Fruit fly (Drosophila melanogaster) whole organism, embryonic: ENCODE measurements around the gene CG8191.

Experiments
- Adf1 ChIP-seq: fragments of 200-800 bp; sonication (Bioruptor generic); IDR thresholded peaks from 2 replicates; pipeline ENCODE4 v1.3.6; 2022; ENCODE audit warnings: missing biosample characterization, missing genetic modification characterization
- Antp ChIP-seq: fragments of 200-800 bp; sonication (Bioruptor generic); optimal IDR thresholded peaks from 3 replicates; lab custom pipeline; 2016; ENCODE audit warnings: missing biosample characterization, missing genetic modification characterization
- B-H1 ChIP-seq: fragments of 200-800 bp; sonication (Bioruptor generic); IDR thresholded peaks from 3 replicates; pipeline ENCODE4 v1.3.6; 2022; ENCODE audit warnings: missing biosample characterization, missing genetic modification characterization
- Bdp1 ChIP-seq: fragments of 200-800 bp; sonication (Bioruptor generic); optimal IDR thresholded peaks from 3 replicates; lab custom pipeline; 2016; ENCODE audit warnings: missing biosample characterization, missing genetic modification characterization
- Blimp-1 ChIP-seq: fragments of 200-800 bp; sonication (Bioruptor generic); optimal IDR thresholded peaks from 3 replicates; lab custom pipeline; 2018; ENCODE audit warnings: missing biosample characterization, missing genetic modification characterization, mild to moderate bottlenecking, moderate library complexity, missing genetic modification reagents
- CG10209 ChIP-seq: fragments of 200-800 bp; sonication (Bioruptor generic); optimal IDR thresholded peaks from 3 replicates; lab custom pipeline; 2017; ENCODE audit warnings: missing biosample characterization, mild to moderate bottlenecking, missing genetic modification characterization, missing genetic modification reagents
- CG12299 ChIP-seq: fragments of 200-800 bp; sonication (Bioruptor generic); optimal IDR thresholded peaks from 2 replicates; lab custom pipeline; 2018; ENCODE audit warnings: missing biosample characterization, mild to moderate bottlenecking, missing genetic modification characterization
- CG13287 ChIP-seq: fragments of 200-800 bp; sonication (Bioruptor generic); IDR thresholded peaks from 2 replicates; pipeline ENCODE4 v1.3.6; 2022; ENCODE audit warnings: missing biosample characterization, missing genetic modification characterization; ENCODE audit not compliant: partially characterized antibody
- CG17328 ChIP-seq: fragments of 200-800 bp; sonication (Bioruptor generic); IDR thresholded peaks from 2 replicates; pipeline ENCODE4 v1.3.6; 2022; ENCODE audit warnings: missing biosample characterization, missing genetic modification characterization
- CG17359 ChIP-seq: fragments of 200-800 bp; sonication (Bioruptor generic); optimal IDR thresholded peaks from 3 replicates; lab custom pipeline; 2018; ENCODE audit warnings: missing biosample characterization, mild to moderate bottlenecking, missing genetic modification characterization, moderate library complexity
- CG18476 ChIP-seq: fragments of 200-800 bp; sonication (Bioruptor generic); optimal IDR thresholded peaks from 2 replicates; lab custom pipeline; 2016; ENCODE audit warnings: missing biosample characterization, mild to moderate bottlenecking, missing genetic modification characterization
- CG30403 ChIP-seq: fragments of 200-800 bp; sonication (Bioruptor generic); optimal IDR thresholded peaks from 3 replicates; lab custom pipeline; 2016; ENCODE audit warnings: missing biosample characterization, missing genetic modification characterization
- CG31365 ChIP-seq: fragments of 200-800 bp; sonication (Bioruptor generic); optimal IDR thresholded peaks from 2 replicates; lab custom pipeline; 2018; ENCODE audit warnings: missing biosample characterization, mild to moderate bottlenecking, missing genetic modification characterization
- CG32767 ChIP-seq: fragments of 200-800 bp; sonication (Bioruptor generic); IDR thresholded peaks from 2 replicates; pipeline ENCODE4 v1.3.6; 2022; ENCODE audit warnings: missing biosample characterization, missing genetic modification characterization
- CG3407 ChIP-seq: fragments of 200-800 bp; sonication (Bioruptor generic); optimal IDR thresholded peaks from 2 replicates; lab custom pipeline; 2018; ENCODE audit warnings: missing biosample characterization, mild to moderate bottlenecking, missing genetic modification characterization
- CG3838 ChIP-seq: fragments of 200-800 bp; sonication (Bioruptor generic); optimal IDR thresholded peaks from 3 replicates; lab custom pipeline; 2016; ENCODE audit warnings: missing biosample characterization, missing genetic modification characterization
- CG6175 ChIP-seq: fragments of 200-800 bp; sonication (Bioruptor generic); IDR thresholded peaks from 3 replicates; pipeline ENCODE4 v1.3.6; 2022; ENCODE audit warnings: missing biosample characterization, missing genetic modification characterization
- CG7556 ChIP-seq: fragments of 200-800 bp; sonication (Bioruptor generic); optimal IDR thresholded peaks from 2 replicates; lab custom pipeline; 2017; ENCODE audit warnings: missing biosample characterization, mild to moderate bottlenecking, missing genetic modification characterization
- CG9437 ChIP-seq: fragments of 200-800 bp; sonication (Bioruptor generic); optimal IDR thresholded peaks from 2 replicates; lab custom pipeline; 2018; ENCODE audit warnings: missing biosample characterization, mild to moderate bottlenecking, missing genetic modification characterization
- CG9817 ChIP-seq: fragments of 200-800 bp; sonication (Bioruptor generic); optimal IDR thresholded peaks from 2 replicates; lab custom pipeline; 2018; ENCODE audit warnings: missing biosample characterization, mild to moderate bottlenecking, missing genetic modification characterization, moderate library complexity
- CrebB ChIP-seq: fragments of 200-800 bp; sonication (Bioruptor generic); optimal IDR thresholded peaks from 3 replicates; lab custom pipeline; 2018; ENCODE audit warnings: missing biosample characterization, mild to moderate bottlenecking, missing genetic modification characterization
- D19A ChIP-seq: fragments of 200-800 bp; optimal IDR thresholded peaks from 3 replicates; lab custom pipeline; 2019; ENCODE audit warnings: missing biosample characterization, mild to moderate bottlenecking, missing genetic modification characterization, moderate library complexity
- D19B ChIP-seq: fragments of 200-800 bp; sonication (Bioruptor generic); optimal IDR thresholded peaks from 2 replicates; lab custom pipeline; 2017; ENCODE audit warnings: missing biosample characterization, mild to moderate bottlenecking, missing genetic modification characterization
- Ets97D ChIP-seq: fragments of 200-800 bp; sonication (Bioruptor generic); optimal IDR thresholded peaks from 3 replicates; lab custom pipeline; 2016; ENCODE audit warnings: missing biosample characterization, missing genetic modification characterization
- Hand ChIP-seq: fragments of 200-800 bp; sonication (Bioruptor generic); optimal IDR thresholded peaks from 2 replicates; lab custom pipeline; 2017; ENCODE audit warnings: mild to moderate bottlenecking, missing biosample characterization, missing genetic modification reagents, missing genetic modification characterization
- Hr3 ChIP-seq: fragments of 200-800 bp; sonication (Bioruptor generic); optimal IDR thresholded peaks from 3 replicates; lab custom pipeline; 2016; ENCODE audit warnings: missing biosample characterization, missing genetic modification characterization
- Lpt ChIP-seq: fragments of >200 bp; optimal IDR thresholded peaks from 2 replicates; lab custom pipeline; 2018; ENCODE audit warnings: missing biosample characterization, missing genetic modification characterization
- Max ChIP-seq: fragments of 200-800 bp; sonication (Bioruptor generic); optimal IDR thresholded peaks from 2 replicates; lab custom pipeline; 2016; ENCODE audit warnings: missing biosample characterization, mild to moderate bottlenecking, missing genetic modification characterization
- NK7.1 ChIP-seq: fragments of 200-800 bp; sonication (Bioruptor generic); optimal IDR thresholded peaks from 3 replicates; lab custom pipeline; 2016; ENCODE audit warnings: missing biosample characterization, missing genetic modification characterization
- Nf-YA ChIP-seq: fragments of 200-800 bp; sonication (Bioruptor generic); IDR thresholded peaks from 2 replicates; pipeline ENCODE4 v1.3.6; 2022; ENCODE audit warnings: missing biosample characterization, missing genetic modification characterization
- Oli ChIP-seq: fragments of 200-800 bp; sonication (Bioruptor generic); optimal IDR thresholded peaks from 2 replicates; lab custom pipeline; 2018; ENCODE audit warnings: missing biosample characterization, mild to moderate bottlenecking, missing genetic modification characterization, moderate library complexity
- Optix ChIP-seq: fragments of 200-800 bp; sonication (Bioruptor generic); IDR thresholded peaks from 3 replicates; pipeline ENCODE4 v1.3.6; 2022; ENCODE audit warnings: missing biosample characterization, missing genetic modification characterization
- Pdp1 ChIP-seq, 2 experiments: fragments of 200-800 bp; sonication (Bioruptor generic); optimal IDR thresholded peaks; 3 replicates each; lab custom pipeline; 2016; ENCODE audit warnings: missing biosample characterization in 2 of 2, missing genetic modification characterization in 2 of 2, mild to moderate bottlenecking in 1 of 2, moderate library complexity in 1 of 2
- Scr ChIP-seq: fragments of 200-800 bp; sonication (Bioruptor generic); IDR thresholded peaks from 2 replicates; pipeline ENCODE4 v1.3.6; 2022; ENCODE audit warnings: missing biosample characterization, missing genetic modification characterization; ENCODE audit not compliant: partially characterized antibody
- Tbp ChIP-seq: fragments of >200 bp; optimal IDR thresholded peaks from 2 replicates; lab custom pipeline; 2018; ENCODE audit warnings: missing biosample characterization, missing genetic modification characterization
- YL-1 ChIP-seq: fragments of 200-800 bp; sonication (Bioruptor generic); optimal IDR thresholded peaks from 3 replicates; lab custom pipeline; 2017; ENCODE audit warnings: missing biosample characterization, mild to moderate bottlenecking, missing genetic modification characterization
- bigmax ChIP-seq: fragments of 200-800 bp; sonication (Bioruptor generic); optimal IDR thresholded peaks from 2 replicates; lab custom pipeline; 2018; ENCODE audit warnings: missing biosample characterization, mild to moderate bottlenecking, missing genetic modification characterization
- chn ChIP-seq: fragments of 200-800 bp; sonication (Bioruptor generic); optimal IDR thresholded peaks from 2 replicates; lab custom pipeline; 2016; ENCODE audit warnings: missing biosample characterization, missing genetic modification characterization
- dysf ChIP-seq: fragments of 200-800 bp; sonication (Bioruptor generic); IDR thresholded peaks from 3 replicates; pipeline ENCODE4 v1.3.6; 2022; ENCODE audit warnings: missing biosample characterization, missing genetic modification characterization
- gsb-n ChIP-seq: fragments of 200-800 bp; sonication (Bioruptor generic); optimal IDR thresholded peaks from 3 replicates; lab custom pipeline; 2018; ENCODE audit warnings: missing biosample characterization, mild to moderate bottlenecking, missing genetic modification characterization
- klu ChIP-seq: fragments of 200-800 bp; sonication (Bioruptor generic); IDR thresholded peaks from 2 replicates; pipeline ENCODE4 v1.3.6; 2022; ENCODE audit warnings: missing biosample characterization, missing genetic modification characterization
- lilli ChIP-seq: fragments of 200-800 bp; sonication (Bioruptor generic); optimal IDR thresholded peaks from 3 replicates; lab custom pipeline; 2016; ENCODE audit warnings: missing biosample characterization, missing genetic modification characterization
- mld ChIP-seq: fragments of 200-800 bp; sonication (Bioruptor generic); IDR thresholded peaks from 3 replicates; pipeline ENCODE4 v1.3.6; 2022; ENCODE audit warnings: missing biosample characterization, missing genetic modification characterization; ENCODE audit not compliant: partially characterized antibody
- nerfin-1 ChIP-seq: fragments of 200-800 bp; sonication (Bioruptor generic); optimal IDR thresholded peaks from 3 replicates; lab custom pipeline; 2019; ENCODE audit warnings: missing biosample characterization, mild to moderate bottlenecking, missing genetic modification characterization, moderate library complexity
- nom ChIP-seq: fragments of 200-800 bp; sonication (Bioruptor generic); optimal IDR thresholded peaks from 2 replicates; lab custom pipeline; 2017; ENCODE audit warnings: missing biosample characterization, missing genetic modification characterization, mild to moderate bottlenecking, moderate library complexity, missing genetic modification reagents
- prd ChIP-seq, 3 experiments: fragments of >200 bp in 2 of 3; fragments of 200-800 bp in 1 of 3; sonication (Bioruptor generic) in 1 of 3; optimal IDR thresholded peaks in 2 of 3; IDR thresholded peaks in 1 of 3; 2 replicates in 2 of 3; 3 replicates in 1 of 3; pipeline versions ENCODE4 v1.3.6 to Lab custom; 2017 to 2022; ENCODE audit warnings: missing biosample characterization in 1 of 3, missing genetic modification characterization in 1 of 3
- rib ChIP-seq: fragments of 200-800 bp; sonication (Bioruptor generic); IDR thresholded peaks from 2 replicates; pipeline ENCODE4 v1.3.6; 2022; ENCODE audit warnings: missing biosample characterization, missing genetic modification characterization
- sim ChIP-seq: fragments of 200-800 bp; sonication (Bioruptor generic); IDR thresholded peaks from 2 replicates; pipeline ENCODE4 v1.3.6; 2022; ENCODE audit warnings: missing biosample characterization, missing genetic modification characterization
- slbo ChIP-seq: fragments of 200-800 bp; sonication (Bioruptor generic); IDR thresholded peaks from 2 replicates; pipeline ENCODE4 v1.3.6; 2022; ENCODE audit warnings: missing biosample characterization, missing genetic modification characterization
- tup ChIP-seq: fragments of 200-800 bp; sonication (Bioruptor generic); optimal IDR thresholded peaks from 2 replicates; lab custom pipeline; 2016; ENCODE audit warnings: missing biosample characterization, mild to moderate bottlenecking, missing genetic modification characterization, moderate library complexity
- vvl ChIP-seq: fragments of 200-800 bp; sonication (Bioruptor generic); IDR thresholded peaks from 2 replicates; pipeline ENCODE4 v1.3.6; 2022; ENCODE audit warnings: missing biosample characterization, missing genetic modification characterization

The CG8191 gene

dm6 chrX:15748945-15749344 is 17.0 kb downstream of the CG8191 start, which contains the start of gene Mvd (continued):
- TF ChIP-seq CG13287 (peak; percentile 65), lilli (no peak), tup (GFP tag; lab: Kevin White, UChicago) (no peak), CG12299 (no peak), Oli (tag; lab: Kevin White, UChicago) (no peak), nerfin-1 (tag; lab: Kevin White, UChicago) (no peak), Nf-YA (GFP tag; lab: Robert Waterston, UW) (no peak), NK7.1 (GFP tag; lab: Kevin White, UChicago) (no peak), D19A (tag; lab: Kevin White, UChicago) (no peak), dysf (GFP tag; lab: Robert Waterston, UW) (no peak), Tbp (no peak), CG3838 (GFP tag; lab: Kevin White, UChicago) (no peak), B-H1 (GFP tag; lab: Robert Waterston, UW) (no peak), CG30403 (no peak), CG3407 (no peak), Ets97D (GFP tag; lab: Kevin White, UChicago) (peak; percentile 77), CG9817 (tag; lab: Kevin White, UChicago) (no peak), Scr (GFP tag; lab: Robert Waterston, UW) (0 out of 2 replicates have a peak, but pooled peaks have one; percentile 15), nom (GFP tag; lab: Kevin White, UChicago) (peak; percentile 7), CG18476 (GFP tag; lab: Kevin White, UChicago) (no peak), Max (peak; percentile 11), CG10209 (GFP tag; lab: Kevin White, UChicago) (no peak), klu (GFP tag; lab: Robert Waterston, UW) (no peak), rib (GFP tag; lab: Robert Waterston, UW) (no peak), CG17359 (no peak), D19B (GFP tag; lab: Kevin White, UChicago) (no peak), CG31365 (tag; lab: Kevin White, UChicago) (no peak), Bdp1 (no peak), Optix (GFP tag; lab: Robert Waterston, UW) (no peak), CrebB (tag; lab: Kevin White, UChicago) (no peak), Blimp-1 (GFP tag; lab: Kevin White, UChicago) (peak; percentile 68), prd (optimal IDR thresholded peaks at IDR 0.05; lab: Kevin White, UChicago) (no peak), prd (GFP tag; IDR thresholded peaks at IDR 0.05; lab: Robert Waterston, UW) (no peak), Hand (GFP tag; lab: Kevin White, UChicago) (no peak), mld (no peak), vvl (GFP tag; lab: Robert Waterston, UW) (no peak; the same call in 1 of the 2 replicates), YL-1 (GFP tag; lab: Kevin White, UChicago) (peak; percentile 77), Antp (no peak), sim (no peak), bigmax (peak; percentile 68), CG9437 (GFP tag; lab: Kevin White, UChicago) (no peak), slbo (GFP tag; lab: Robert Waterston, UW) (no peak), Hr3 (peak; percentile 0), Adf1 (GFP tag; lab: Robert Waterston, UW) (peak; percentile 8; the same call in 1 of the 2 replicates), CG17328 (GFP tag; lab: Robert Waterston, UW) (no peak), gsb-n (tag; lab: Kevin White, UChicago) (no peak), CG32767 (GFP tag; lab: Robert Waterston, UW) (no peak), CG6175 (no peak), Lpt (GFP tag; lab: Kevin White, UChicago) (no peak), CG7556 (GFP tag; lab: Kevin White, UChicago) (no peak), Pdp1 (GFP tag; optimal IDR thresholded peaks at IDR 0.05; lab: Kevin White, UChicago) (peak in 1 of 2 experiments; percentile 46), chn (GFP tag; lab: Kevin White, UChicago) (no peak)
